Worm (Caenorhabditis elegans) whole organism, L3 larva: ENCODE measurements around the gene ipla-6.

ENCODE experiments used
- ceh-16 ChIP-seq: sonication (generic microtip); optimal IDR thresholded peaks from 2 replicates; lab custom pipeline; 2017; ENCODE audit warnings: missing biosample characterization, missing genetic modification characterization
- eor-1 ChIP-seq, 2 experiments: fragments of 150-350 bp; optimal IDR thresholded peaks; 2 replicates each; lab custom pipeline; 2014 to 2018; ENCODE audit warnings: missing biosample characterization in 2 of 2, missing genetic modification characterization in 2 of 2
- fkh-10 ChIP-seq: sonication (generic microtip); optimal IDR thresholded peaks from 2 replicates; lab custom pipeline; 2017; ENCODE audit warnings: missing biosample characterization, missing genetic modification reagents, missing genetic modification characterization
- fkh-2 ChIP-seq: fragments of 150-350 bp; optimal IDR thresholded peaks from 2 replicates; lab custom pipeline; 2014; ENCODE audit warnings: missing biosample characterization, missing genetic modification reagents, missing genetic modification characterization
- fos-1 ChIP-seq: fragments of 150-350 bp; optimal IDR thresholded peaks from 2 replicates; lab custom pipeline; 2014; ENCODE audit warnings: missing biosample characterization, missing genetic modification characterization
- lin-15B ChIP-seq: fragments of 150-350 bp; optimal IDR thresholded peaks from 2 replicates; lab custom pipeline; 2014; ENCODE audit warnings: missing biosample characterization, missing genetic modification characterization
- lsy-12 ChIP-seq: sonication (generic microtip); optimal IDR thresholded peaks from 2 replicates; lab custom pipeline; 2016; ENCODE audit warnings: mild to moderate bottlenecking, missing genetic modification characterization, missing compliant biosample characterization
- mml-1 ChIP-seq: fragments of 150-350 bp; sonication (generic microtip); optimal IDR thresholded peaks from 3 replicates; lab custom pipeline; 2014; ENCODE audit warnings: missing biosample characterization, missing genetic modification characterization
- nhr-11 ChIP-seq: fragments of 150-350 bp; optimal IDR thresholded peaks from 2 replicates; lab custom pipeline; 2014; ENCODE audit warnings: missing biosample characterization, missing genetic modification characterization
- nhr-23 ChIP-seq: fragments of 150-350 bp; optimal IDR thresholded peaks from 2 replicates; lab custom pipeline; 2014; ENCODE audit warnings: missing biosample characterization, missing genetic modification reagents, missing genetic modification characterization
- nhr-43 ChIP-seq: sonication (generic microtip); optimal IDR thresholded peaks from 2 replicates; lab custom pipeline; 2016; ENCODE audit warnings: mild to moderate bottlenecking, missing genetic modification characterization, missing compliant biosample characterization; ENCODE audit not compliant: poor library complexity, severe bottlenecking
- nhr-77 ChIP-seq: fragments of 150-350 bp; optimal IDR thresholded peaks from 2 replicates; lab custom pipeline; 2014; ENCODE audit warnings: missing biosample characterization, missing genetic modification characterization
- skn-1 ChIP-seq: fragments of 150-350 bp; optimal IDR thresholded peaks from 2 replicates; lab custom pipeline; 2014; ENCODE audit warnings: missing biosample characterization, missing genetic modification characterization
- tbx-2 ChIP-seq: sonication (generic microtip); optimal IDR thresholded peaks from 2 replicates; lab custom pipeline; 2016; ENCODE audit warnings: mild to moderate bottlenecking, missing genetic modification characterization, missing compliant biosample characterization
- unc-39 ChIP-seq: sonication (generic microtip); optimal IDR thresholded peaks from 4 replicates; lab custom pipeline; 2017; ENCODE audit warnings: missing biosample characterization, missing genetic modification characterization
- ztf-11 ChIP-seq: fragments of 150-350 bp; optimal IDR thresholded peaks from 2 replicates; lab custom pipeline; 2014; ENCODE audit warnings: missing biosample characterization, missing genetic modification characterization

ipla-6 gene

ce11 chrIV:6377335-6378069 is 40.0 kb downstream of the ipla-6 start:
- no peak for TF ChIP-seq fos-1 (tag; lab: Kevin White, UChicago)
- no peak for TF ChIP-seq lsy-12 (tag; lab: Kevin White, UChicago)
- TF ChIP-seq, all 47 proteins: peak for 0

DNA sequence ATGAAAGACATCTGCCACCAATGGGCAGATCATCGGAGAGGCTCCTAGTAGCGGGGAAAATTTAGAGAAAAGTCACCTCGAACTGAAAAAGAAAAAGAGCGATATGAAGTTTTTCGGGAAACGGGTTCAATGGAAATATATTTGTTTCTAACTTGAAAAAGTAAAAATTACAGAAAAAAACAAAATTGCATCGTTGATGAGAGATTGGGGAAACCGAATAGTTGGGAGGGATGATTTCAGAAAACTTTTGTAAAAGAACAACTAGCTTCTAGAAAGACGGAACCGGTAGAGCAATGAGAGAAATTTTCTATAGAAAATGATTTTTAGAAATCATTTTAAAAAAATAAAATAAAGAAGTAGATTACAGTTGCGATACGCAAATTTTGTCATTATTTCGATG is 40.9 kb downstream of the ipla-6 start:
- no peak for TF ChIP-seq unc-39 (tag; lab: Kevin White, UChicago)
- no peak for TF ChIP-seq mml-1 (tag; lab: Kevin White, UChicago)
- TF ChIP-seq lin-15B (tag; lab: Kevin White, UChicago), result no peak
- TF ChIP-seq fkh-10 (GFP tag; lab: Kevin White, UChicago), result no peak
- TF ChIP-seq eor-1 (tag; optimal IDR thresholded peaks at IDR 0.05; lab: Kevin White, UChicago), result no peak
- no peak for TF ChIP-seq fkh-2 (tag; lab: Kevin White, UChicago)
- no peak for TF ChIP-seq nhr-43 (tag; lab: Kevin White, UChicago)
- TF ChIP-seq skn-1, result no peak

- no peak for TF ChIP-seq ztf-11
These were observed 46.5 kb downstream of the ipla-6 start, which contains the start of gene shl-1 for ce11 chrIV:6383970-6384369. shl-1 (minus strand) TSS chrIV:6384070.

ce11 chrIV:6385010-6385409 is 47.6 kb downstream of the ipla-6 start:
- TF ChIP-seq fkh-2 (tag; lab: Kevin White, UChicago), result no peak
- no peak for TF ChIP-seq tbx-2
- peak; percentile 38 for TF ChIP-seq fkh-10 (GFP tag; lab: Kevin White, UChicago)
- no peak for TF ChIP-seq nhr-77 (tag; lab: Kevin White, UChicago)
- TF ChIP-seq ceh-16 (tag; lab: Kevin White, UChicago), result no peak

DNA sequence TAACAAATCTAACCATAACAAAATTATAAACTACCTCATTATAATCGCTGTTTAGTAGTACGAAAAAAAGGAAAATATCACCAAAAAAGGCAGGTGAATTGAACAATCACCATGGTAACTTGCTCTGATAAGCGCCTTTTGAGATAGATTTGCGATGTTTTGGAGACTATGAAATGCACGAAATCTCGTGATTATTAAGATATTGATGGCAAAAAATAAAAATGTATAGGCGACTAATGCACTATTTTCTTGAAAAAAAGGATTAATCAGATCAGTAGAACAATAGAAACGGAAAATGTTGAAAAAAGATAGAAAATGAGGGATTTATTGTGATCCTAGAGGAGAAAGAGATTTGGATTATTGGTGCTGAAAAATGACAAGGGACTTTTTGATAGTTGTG is 51.1 kb downstream of the ipla-6 start:
- TF ChIP-seq lsy-12 (tag; lab: Kevin White, UChicago) (no peak), nhr-11 (tag; lab: Kevin White, UChicago) (no peak), nhr-23 (no peak)
